Worm (Caenorhabditis elegans) whole organism, late embryonic: ENCODE results near the gene elo-4.

Experiments
- eyg-1 ChIP-seq: sonication (generic microtip); optimal IDR thresholded peaks from 2 replicates; lab custom pipeline; 2016; ENCODE audit warnings: missing genotype, missing genetic modification characterization, missing compliant biosample characterization
- nhr-11 ChIP-seq: fragments of 150-350 bp; optimal IDR thresholded peaks from 2 replicates; lab custom pipeline; 2014; ENCODE audit warnings: missing biosample characterization, missing genetic modification characterization
- odd-2 ChIP-seq: sonication (generic microtip); optimal IDR thresholded peaks from 2 replicates; lab custom pipeline; 2017; ENCODE audit warnings: antibody characterized with exemption, mild to moderate bottlenecking, missing genetic modification characterization, missing compliant biosample characterization
- sox-4 ChIP-seq: sonication (generic microtip); optimal IDR thresholded peaks from 2 replicates; lab custom pipeline; 2017; ENCODE audit warnings: mild to moderate bottlenecking, missing genetic modification characterization, inconsistent platforms, missing compliant biosample characterization

DNA sequence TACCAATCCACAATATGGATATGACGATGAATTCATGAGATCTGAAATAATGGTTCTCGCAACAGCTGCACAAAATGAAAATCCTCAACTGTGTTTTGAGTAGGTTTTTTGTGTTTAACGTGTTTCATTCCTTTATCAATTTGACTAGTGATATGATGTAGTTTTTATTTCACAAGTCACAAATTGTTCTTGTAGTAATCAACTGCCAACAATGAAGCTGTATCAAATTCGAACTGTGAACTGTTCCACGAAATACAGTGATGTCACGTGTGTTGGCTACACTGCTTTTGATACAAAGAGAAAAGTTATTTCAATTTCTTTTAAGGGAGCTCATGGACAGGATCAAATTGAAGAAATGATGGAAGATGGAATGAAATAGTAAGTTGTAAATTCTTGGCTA, 18.9 kb downstream of the elo-4 start:
- TF ChIP-seq odd-2: no peak
- no peak for TF ChIP-seq sox-4 (tag; lab: Kevin White, UChicago)
- TF ChIP-seq nhr-11 (tag; lab: Kevin White, UChicago): no peak
- no peak for TF ChIP-seq eyg-1 (tag; lab: Kevin White, UChicago)
